Fruit fly (Drosophila melanogaster): ENCODE results near the gene Rbp9.

The Rbp9 gene

dm6 chr2L:2908440-2909154, 46.0 kb upstream of the Rbp9 start (continued):
- TF ChIP-seq chinmo (GFP tag; IDR thresholded peaks at IDR 0.05; ENCODE audit: partially characterized antibody) (0 out of 4 replicates have a peak, but pooled peaks have one; percentile 67), dpn (GFP tag; optimal IDR thresholded peaks at IDR 0.05) (no peak), Dp (GFP tag; optimal IDR thresholded peaks at IDR 0.05) (no peak), CG1602 (GFP tag; optimal IDR thresholded peaks at IDR 0.05) (no peak), tin (GFP tag; optimal IDR thresholded peaks at IDR 0.05) (no peak), zf30C (GFP tag; optimal IDR thresholded peaks at IDR 0.05) (no peak), Ets65A (GFP tag) (no peak), gcm2 (GFP tag; optimal IDR thresholded peaks at IDR 0.05) (no peak), CG30020 (tag; optimal IDR thresholded peaks at IDR 0.05) (no peak), luna (GFP tag; optimal IDR thresholded peaks at IDR 0.05) (no peak), CG16863 (GFP tag; optimal IDR thresholded peaks at IDR 0.05) (no peak), danr (GFP tag; IDR thresholded peaks at IDR 0.05) (no peak), Dbx (GFP tag; IDR thresholded peaks at IDR 0.05) (no peak), Side (GFP tag; optimal IDR thresholded peaks at IDR 0.05) (no peak), sc (optimal IDR thresholded peaks at IDR 0.05) (no peak), sc (GFP tag; optimal IDR thresholded peaks at IDR 0.05) (no peak), CG11247 (GFP tag; IDR thresholded peaks at IDR 0.05) (no peak), Bdp1 (GFP tag; optimal IDR thresholded peaks at IDR 0.05) (no peak), grn (GFP tag; optimal IDR thresholded peaks at IDR 0.05) (no peak), CG13894 (tag; optimal IDR thresholded peaks at IDR 0.05) (no peak), bowl (GFP tag; IDR thresholded peaks at IDR 0.05) (no peak), nom (GFP tag; optimal IDR thresholded peaks at IDR 0.05) (peak; percentile 43), CG11696 (GFP tag; IDR thresholded peaks at IDR 0.05) (no peak), CG17186 (GFP tag; optimal IDR thresholded peaks at IDR 0.05) (no peak), CG8388 (GFP tag; optimal IDR thresholded peaks at IDR 0.05) (no peak), NfI (GFP tag; optimal IDR thresholded peaks at IDR 0.05) (no peak), hbn (GFP tag; IDR thresholded peaks at IDR 0.05; ENCODE audit: partially characterized antibody) (no peak), da (GFP tag; optimal IDR thresholded peaks at IDR 0.05) (no peak), CG14014 (GFP tag; IDR thresholded peaks at IDR 0.05) (no peak; the same call in 1 of the 2 replicates), wor (GFP tag; IDR thresholded peaks at IDR 0.05) (no peak), Hr51 (GFP tag; optimal IDR thresholded peaks at IDR 0.05) (no peak), crp (GFP tag; optimal IDR thresholded peaks at IDR 0.05) (no peak), Mes4 (GFP tag; optimal IDR thresholded peaks at IDR 0.05) (no peak), dan (GFP tag; IDR thresholded peaks at IDR 0.05) (no peak), tll (GFP tag; optimal IDR thresholded peaks at IDR 0.05) (peak in 1 of 2 experiments; percentile 21), CG17568 (GFP tag; optimal IDR thresholded peaks at IDR 0.05) (no peak), bbx (GFP tag; IDR thresholded peaks at IDR 0.05; ENCODE audit: partially characterized antibody) (no peak), CG10274 (GFP tag; optimal IDR thresholded peaks at IDR 0.05) (no peak), mirr (GFP tag; optimal IDR thresholded peaks at IDR 0.05) (peak; percentile 11), CG6175 (GFP tag; IDR thresholded peaks at IDR 0.05) (no peak), abd-A (tag; optimal IDR thresholded peaks at IDR 0.05) (peak; percentile 95), CG15696 (tag; optimal IDR thresholded peaks at IDR 0.05) (no peak), kni (GFP tag; optimal IDR thresholded peaks at IDR 0.05) (peak; percentile 73), Bteb2 (GFP tag; optimal IDR thresholded peaks at IDR 0.05) (no peak), aop (GFP tag; IDR thresholded peaks at IDR 0.05) (no peak), CG9876 (GFP tag; optimal IDR thresholded peaks at IDR 0.05) (no peak), caup (GFP tag; optimal IDR thresholded peaks at IDR 0.05; ENCODE audit: severe bottlenecking) (no peak), CrebB (tag; optimal IDR thresholded peaks at IDR 0.05) (no peak), Asciz (GFP tag; optimal IDR thresholded peaks at IDR 0.05) (peak; percentile 28), CG8089 (GFP tag; optimal IDR thresholded peaks at IDR 0.05) (no peak)

All from whole organism, embryonic.